Fruit fly (Drosophila melanogaster) whole organism, embryonic: ENCODE data around the gene CG6465.

Experiments used
- ATbp ChIP-seq: fragments of 200-800 bp; sonication (Bioruptor generic); optimal IDR thresholded peaks from 2 replicates; lab custom pipeline; 2017; ENCODE audit warnings: missing biosample characterization, mild to moderate bottlenecking, missing genetic modification characterization, missing genetic modification reagents
- Atf-2 ChIP-seq: fragments of 200-800 bp; sonication (Bioruptor generic); optimal IDR thresholded peaks from 2 replicates; lab custom pipeline; 2016; ENCODE audit warnings: missing biosample characterization, missing genetic modification characterization
- CG10462 ChIP-seq: fragments of 200-800 bp; sonication (Bioruptor generic); optimal IDR thresholded peaks from 2 replicates; lab custom pipeline; 2016; ENCODE audit warnings: missing biosample characterization, missing genetic modification characterization
- CG1233 ChIP-seq: fragments of 200-800 bp; sonication (Bioruptor generic); optimal IDR thresholded peaks from 4 replicates; lab custom pipeline; 2018; ENCODE audit warnings: missing biosample characterization, mild to moderate bottlenecking, missing genetic modification characterization
- CG14710 ChIP-seq: fragments of 200-800 bp; sonication (Bioruptor generic); optimal IDR thresholded peaks from 3 replicates; lab custom pipeline; 2019; ENCODE audit warnings: missing biosample characterization, mild to moderate bottlenecking, missing genetic modification characterization, moderate library complexity
- CG14965 ChIP-seq: fragments of 200-800 bp; sonication (Bioruptor generic); optimal IDR thresholded peaks from 2 replicates; lab custom pipeline; 2016; ENCODE audit warnings: missing biosample characterization, missing genetic modification characterization, borderline replicate concordance
- CG15011 ChIP-seq: fragments of 200-800 bp; sonication (Bioruptor generic); optimal IDR thresholded peaks from 3 replicates; lab custom pipeline; 2018; ENCODE audit warnings: missing biosample characterization, mild to moderate bottlenecking, missing genetic modification characterization
- CG15601 ChIP-seq: fragments of 200-800 bp; sonication (Bioruptor generic); optimal IDR thresholded peaks from 3 replicates; lab custom pipeline; 2019; ENCODE audit warnings: missing biosample characterization, mild to moderate bottlenecking, missing genetic modification characterization, moderate library complexity
- CG17829 ChIP-seq: fragments of 200-800 bp; optimal IDR thresholded peaks from 2 replicates; lab custom pipeline; 2019; ENCODE audit warnings: missing biosample characterization, mild to moderate bottlenecking, missing genetic modification characterization, moderate library complexity
- CG18599 ChIP-seq: fragments of 200-800 bp; sonication (Bioruptor generic); optimal IDR thresholded peaks from 3 replicates; lab custom pipeline; 2017; ENCODE audit warnings: missing biosample characterization, missing genetic modification characterization, mild to moderate bottlenecking, moderate library complexity, missing genetic modification reagents
- CG2120 ChIP-seq: fragments of 200-800 bp; sonication (Bioruptor generic); optimal IDR thresholded peaks from 3 replicates; lab custom pipeline; 2016; ENCODE audit warnings: missing biosample characterization, missing genetic modification characterization
- CG3281 ChIP-seq: fragments of 200-800 bp; sonication (Bioruptor generic); optimal IDR thresholded peaks from 3 replicates; lab custom pipeline; 2017; ENCODE audit warnings: missing biosample characterization, mild to moderate bottlenecking, missing genetic modification characterization
- CG34224 ChIP-seq: fragments of 200-800 bp; sonication (Bioruptor generic); IDR thresholded peaks from 3 replicates; pipeline ENCODE4 v1.3.6; 2022; ENCODE audit warnings: missing biosample characterization, missing genetic modification characterization; ENCODE audit not compliant: partially characterized antibody
- CG42726 ChIP-seq: fragments of 200-800 bp; sonication (Bioruptor generic); IDR thresholded peaks from 2 replicates; pipeline ENCODE4 v1.3.6; 2022; ENCODE audit warnings: missing biosample characterization, missing genetic modification characterization; ENCODE audit not compliant: partially characterized antibody
- CG5180 ChIP-seq: fragments of 200-800 bp; sonication (Bioruptor generic); optimal IDR thresholded peaks from 3 replicates; lab custom pipeline; 2017; ENCODE audit warnings: missing biosample characterization, missing genetic modification characterization, mild to moderate bottlenecking, moderate library complexity, missing genetic modification reagents
- CG5953 ChIP-seq: fragments of 200-800 bp; sonication (Bioruptor generic); IDR thresholded peaks from 2 replicates; pipeline ENCODE4 v1.3.6; 2022; ENCODE audit warnings: missing biosample characterization, missing genetic modification characterization
- CG6175 ChIP-seq: fragments of 200-800 bp; sonication (Bioruptor generic); IDR thresholded peaks from 3 replicates; pipeline ENCODE4 v1.3.6; 2022; ENCODE audit warnings: missing biosample characterization, missing genetic modification characterization
- CG6791 ChIP-seq: fragments of 200-800 bp; sonication (Bioruptor generic); IDR thresholded peaks from 3 replicates; pipeline ENCODE4 v1.3.6; 2022; ENCODE audit warnings: missing biosample characterization, missing genetic modification characterization; ENCODE audit not compliant: partially characterized antibody
- CG6854 ChIP-seq: fragments of 200-800 bp; sonication (Bioruptor generic); optimal IDR thresholded peaks from 3 replicates; lab custom pipeline; 2017; ENCODE audit warnings: missing biosample characterization, mild to moderate bottlenecking, missing genetic modification characterization
- CG7372 ChIP-seq: fragments of 200-800 bp; sonication (Bioruptor generic); IDR thresholded peaks from 2 replicates; pipeline ENCODE4 v1.3.6; 2022; ENCODE audit warnings: missing biosample characterization, missing genetic modification characterization
- CG7839 ChIP-seq: fragments of 200-800 bp; sonication (Bioruptor generic); optimal IDR thresholded peaks from 3 replicates; lab custom pipeline; 2018; ENCODE audit warnings: missing biosample characterization, mild to moderate bottlenecking, missing genetic modification characterization, moderate library complexity
- CG8281 ChIP-seq: fragments of 200-800 bp; sonication (Bioruptor generic); optimal IDR thresholded peaks from 2 replicates; lab custom pipeline; 2018; ENCODE audit warnings: missing biosample characterization, mild to moderate bottlenecking, missing genetic modification characterization, moderate library complexity
- CHES-1-like ChIP-seq: fragments of 200-800 bp; sonication (Bioruptor generic); optimal IDR thresholded peaks from 2 replicates; lab custom pipeline; 2016; ENCODE audit warnings: missing biosample characterization, missing genetic modification characterization
- CTCF ChIP-seq: fragments of 200-800 bp; sonication (Bioruptor generic); optimal IDR thresholded peaks from 2 replicates; lab custom pipeline; 2017; ENCODE audit warnings: missing biosample characterization, mild to moderate bottlenecking, missing genetic modification characterization, moderate library complexity
- Dek ChIP-seq: fragments of 200-800 bp; sonication (Bioruptor generic); optimal IDR thresholded peaks from 3 replicates; lab custom pipeline; 2019; ENCODE audit warnings: missing biosample characterization, mild to moderate bottlenecking, missing genetic modification characterization, moderate library complexity
- HLH3B ChIP-seq: fragments of 200-800 bp; sonication (Bioruptor generic); IDR thresholded peaks from 2 replicates; pipeline ENCODE4 v1.3.6; 2022; ENCODE audit warnings: missing biosample characterization, missing genetic modification characterization
- Poxn ChIP-seq: fragments of 200-800 bp; sonication (Bioruptor generic); IDR thresholded peaks from 2 replicates; pipeline ENCODE4 v1.3.6; 2022; ENCODE audit warnings: missing biosample characterization, missing genetic modification characterization
- Ssrp ChIP-seq: fragments of 200-800 bp; sonication (Bioruptor generic); optimal IDR thresholded peaks from 2 replicates; lab custom pipeline; 2018; ENCODE audit warnings: missing biosample characterization, mild to moderate bottlenecking, missing genetic modification characterization, moderate library complexity
- Xrp1 ChIP-seq: fragments of 200-800 bp; sonication (Bioruptor generic); IDR thresholded peaks from 2 replicates; pipeline ENCODE4 v1.3.6; 2022; ENCODE audit warnings: missing biosample characterization, missing genetic modification characterization
- bab2 ChIP-seq: fragments of 200-800 bp; sonication (Bioruptor generic); optimal IDR thresholded peaks from 2 replicates; lab custom pipeline; 2016; ENCODE audit warnings: missing biosample characterization, missing genetic modification characterization
- chinmo ChIP-seq: fragments of 200-800 bp; sonication (Bioruptor generic); IDR thresholded peaks from 4 replicates; pipeline ENCODE4 v1.3.6; 2022; ENCODE audit warnings: missing biosample characterization, missing genetic modification characterization; ENCODE audit not compliant: partially characterized antibody
- ci ChIP-seq: fragments of 200-800 bp; sonication (Bioruptor generic); IDR thresholded peaks from 3 replicates; pipeline ENCODE4 v1.3.6; 2022; ENCODE audit warnings: missing biosample characterization, missing genetic modification characterization
- da ChIP-seq: fragments of 200-800 bp; sonication (Bioruptor generic); optimal IDR thresholded peaks from 2 replicates; lab custom pipeline; 2016; ENCODE audit warnings: missing biosample characterization, missing genetic modification characterization
- fd102C ChIP-seq: fragments of 200-800 bp; sonication (Bioruptor generic); optimal IDR thresholded peaks from 2 replicates; lab custom pipeline; 2018; ENCODE audit warnings: missing biosample characterization, mild to moderate bottlenecking, missing genetic modification characterization, moderate library complexity
- ftz-f1 ChIP-seq: fragments of 200-800 bp; sonication (Bioruptor generic); optimal IDR thresholded peaks from 2 replicates; lab custom pipeline; 2016; ENCODE audit warnings: missing biosample characterization, missing genetic modification characterization
- gem ChIP-seq: fragments of 200-800 bp; sonication (Bioruptor generic); optimal IDR thresholded peaks from 2 replicates; lab custom pipeline; 2019; ENCODE audit warnings: missing biosample characterization, mild to moderate bottlenecking, missing genetic modification characterization, moderate library complexity
- gsb ChIP-seq: fragments of 200-800 bp; sonication (Bioruptor generic); IDR thresholded peaks from 2 replicates; pipeline ENCODE4 v1.3.6; 2022; ENCODE audit warnings: missing biosample characterization, missing genetic modification characterization
- inv ChIP-seq: fragments of 200-800 bp; sonication (Bioruptor generic); IDR thresholded peaks from 2 replicates; pipeline ENCODE4 v1.3.6; 2022; ENCODE audit warnings: missing biosample characterization, missing genetic modification characterization; ENCODE audit not compliant: partially characterized antibody
- ken ChIP-seq: fragments of 200-800 bp; sonication (Bioruptor generic); IDR thresholded peaks from 3 replicates; pipeline ENCODE4 v1.3.6; 2022; ENCODE audit warnings: missing biosample characterization, missing genetic modification characterization
- nerfin-2 ChIP-seq: fragments of 200-800 bp; sonication (Bioruptor generic); IDR thresholded peaks from 2 replicates; pipeline ENCODE4 v1.3.6; 2022; ENCODE audit warnings: missing biosample characterization, missing genetic modification characterization; ENCODE audit not compliant: partially characterized antibody
- org-1 ChIP-seq: fragments of 200-800 bp; sonication (Bioruptor generic); optimal IDR thresholded peaks from 2 replicates; lab custom pipeline; 2017; ENCODE audit warnings: missing biosample characterization, missing genetic modification characterization
- pho ChIP-seq: fragments of 200-800 bp; sonication (Bioruptor generic); optimal IDR thresholded peaks from 2 replicates; lab custom pipeline; 2016; ENCODE audit warnings: missing biosample characterization, missing genetic modification characterization
- psq ChIP-seq: fragments of 200-800 bp; sonication (Bioruptor generic); optimal IDR thresholded peaks from 2 replicates; lab custom pipeline; 2017; ENCODE audit warnings: missing biosample characterization, missing genetic modification characterization
- sc ChIP-seq, 3 experiments: fragments of >200 bp in 2 of 3; fragments of 200-800 bp in 1 of 3; sonication (Bioruptor generic) in 1 of 3; optimal IDR thresholded peaks; 2 replicates in 2 of 3; 3 replicates in 1 of 3; lab custom pipeline; 2017; ENCODE audit warnings: mild to moderate bottlenecking in 1 of 3, missing biosample characterization in 1 of 3, missing genetic modification characterization in 1 of 3, missing genetic modification reagents in 1 of 3
- sob ChIP-seq: fragments of 200-800 bp; sonication (Bioruptor generic); IDR thresholded peaks from 2 replicates; pipeline ENCODE4 v1.3.6; 2022; ENCODE audit warnings: missing biosample characterization, missing genetic modification characterization
- tgo ChIP-seq: fragments of 200-800 bp; sonication (Bioruptor generic); IDR thresholded peaks from 3 replicates; pipeline ENCODE4 v1.3.6; 2022; ENCODE audit warnings: missing biosample characterization, missing genetic modification characterization
- twi ChIP-seq: fragments of 200-800 bp; optimal IDR thresholded peaks from 2 replicates; lab custom pipeline; 2019; ENCODE audit warnings: missing biosample characterization, mild to moderate bottlenecking, missing genetic modification characterization, moderate library complexity
- wdn ChIP-seq: fragments of 200-800 bp; sonication (Bioruptor generic); IDR thresholded peaks from 2 replicates; pipeline ENCODE4 v1.3.6; 2022; ENCODE audit warnings: missing biosample characterization, missing genetic modification characterization
- wek ChIP-seq: fragments of 200-800 bp; sonication (Bioruptor generic); optimal IDR thresholded peaks from 3 replicates; lab custom pipeline; 2018; ENCODE audit warnings: missing biosample characterization, mild to moderate bottlenecking, missing genetic modification characterization, moderate library complexity
- yki ChIP-seq: fragments of >200 bp; optimal IDR thresholded peaks from 3 replicates; lab custom pipeline; 2018
- zen2 ChIP-seq: fragments of 200-800 bp; sonication (Bioruptor generic); IDR thresholded peaks from 3 replicates; pipeline ENCODE4 v1.3.6; 2022; ENCODE audit warnings: missing biosample characterization, missing genetic modification characterization; ENCODE audit not compliant: partially characterized antibody

CG6465 gene

dm6 chr3R:10677245-10677902 is at the start of gene CG6465 (continued):
- TF ChIP-seq CG5953 (GFP tag; lab: Robert Waterston, UW) (no peak), Atf-2 (GFP tag; lab: Kevin White, UChicago) (no peak), CHES-1-like (GFP tag; lab: Kevin White, UChicago) (no peak), CG15011 (GFP tag; lab: Kevin White, UChicago) (no peak), CTCF (peak; percentile 85), wek (no peak), CG34224 (GFP tag; lab: Robert Waterston, UW) (no peak), fd102C (no peak), CG6791 (GFP tag; lab: Robert Waterston, UW) (no peak), CG17829 (peak; percentile 23), CG14965 (GFP tag; lab: Kevin White, UChicago) (no peak), Ssrp (tag; lab: Kevin White, UChicago) (no peak), CG7839 (tag; lab: Kevin White, UChicago) (peak; percentile 38), CG2120 (GFP tag; lab: Kevin White, UChicago) (peak; percentile 25), da (GFP tag; lab: Kevin White, UChicago) (no peak), CG6175 (no peak), yki (lab: Kevin White, UChicago) (peak; percentile 32), CG7372 (0 out of 2 replicates have a peak, but pooled peaks have one; percentile 6), tgo (GFP tag; lab: Robert Waterston, UW) (peak; percentile 22; the same call in 1 of the 3 replicates), inv (GFP tag; lab: Robert Waterston, UW) (peak; percentile 7; the same call in 1 of the 2 replicates), Dek (peak; percentile 46), Poxn (GFP tag; lab: Robert Waterston, UW) (no peak), gsb (GFP tag; lab: Robert Waterston, UW) (peak; percentile 50; the same call in 1 of the 2 replicates), pho (no peak), twi (tag; lab: Kevin White, UChicago) (no peak), Xrp1 (GFP tag; lab: Robert Waterston, UW) (peak; percentile 32; the same call in 1 of the 2 replicates), psq (GFP tag; lab: Kevin White, UChicago) (no peak), CG42726 (peak; percentile 71), CG15601 (tag; lab: Kevin White, UChicago) (peak; percentile 70), CG6854 (no peak), zen2 (GFP tag; lab: Robert Waterston, UW) (no peak), nerfin-2 (GFP tag; lab: Robert Waterston, UW) (no peak), HLH3B (GFP tag; lab: Robert Waterston, UW) (no peak), CG5180 (GFP tag; lab: Kevin White, UChicago) (no peak), wdn (GFP tag; lab: Robert Waterston, UW) (no peak)

- no peak for TF ChIP-seq ATbp (GFP tag; lab: Kevin White, UChicago)
- TF ChIP-seq chinmo (GFP tag; lab: Robert Waterston, UW), result no peak
- no peak for TF ChIP-seq ftz-f1 (GFP tag; lab: Kevin White, UChicago)
- TF ChIP-seq CG3281, result peak; percentile 24
- TF ChIP-seq CG10462 (GFP tag; lab: Kevin White, UChicago), result no peak
- peak; percentile 68 for TF ChIP-seq CG18599 (GFP tag; lab: Kevin White, UChicago)
- no peak for TF ChIP-seq ci
- TF ChIP-seq CG8281 (tag; lab: Kevin White, UChicago), result no peak
- TF ChIP-seq org-1 (GFP tag; lab: Kevin White, UChicago), result no peak
- no peak for TF ChIP-seq sc (optimal IDR thresholded peaks at IDR 0.05; lab: Kevin White, UChicago)
- TF ChIP-seq sc (GFP tag; optimal IDR thresholded peaks at IDR 0.05; lab: Kevin White, UChicago), result no peak
- TF ChIP-seq CG14710, result no peak
- TF ChIP-seq bab2 (GFP tag; lab: Kevin White, UChicago), result no peak
- TF ChIP-seq gem, result no peak
- no peak for TF ChIP-seq CG1233 (GFP tag; lab: Kevin White, UChicago)
- 0 out of 2 replicates have a peak, but pooled peaks have one; percentile 23 for TF ChIP-seq sob (GFP tag; lab: Robert Waterston, UW)
- TF ChIP-seq ken (GFP tag; lab: Robert Waterston, UW), result no peak
Measured at dm6 chr3R:10726714-10727113, 49.7 kb upstream of the CG6465 start.
